Worm (Caenorhabditis elegans): ENCODE results near the gene Y108F1.5.

DNA sequence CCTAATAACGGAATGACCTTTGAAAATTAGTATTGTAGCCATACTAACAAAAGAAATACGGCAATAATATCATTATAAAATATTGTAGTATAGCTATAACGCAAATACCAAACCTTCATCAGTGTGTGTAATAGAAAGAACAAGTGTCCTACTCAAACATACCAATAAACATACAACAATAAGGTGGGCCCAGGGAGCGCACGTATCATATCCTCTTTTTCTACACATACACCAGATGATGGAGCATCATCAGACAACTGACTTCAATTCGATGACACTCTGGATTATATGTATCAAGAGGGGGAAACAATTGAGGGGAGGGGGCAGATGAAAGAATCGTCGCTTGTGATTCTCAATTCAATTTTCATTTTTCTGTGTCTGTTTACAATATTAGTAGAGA lies 26.4 kb upstream of the Y108F1.5 start:
- TF ChIP-seq cog-1 (tag; optimal IDR thresholded peaks at IDR 0.05), result no peak
- no peak for TF ChIP-seq ztf-29 (GFP tag; IDR thresholded peaks at IDR 0.05)
- no peak for TF ChIP-seq med-1 (GFP tag; optimal IDR thresholded peaks at IDR 0.05; ENCODE audit: insufficient read depth)
- no peak for TF ChIP-seq klf-2 (GFP tag; conservative IDR thresholded peaks at IDR 0.05)

Data from whole organism, midembryonic.